Worm (Caenorhabditis elegans) whole organism, young adult: Measurements from ENCODE around the gene evl-18.

Experiments
- D2030.7 ChIP-seq: fragments of 200-800 bp; sonication (Bioruptor generic); IDR thresholded peaks from 2 replicates; pipeline ENCODE4 v1.3.6; 2022; ENCODE audit warnings: missing genetic modification reagents, missing genetic modification characterization, missing compliant biosample characterization
- F22D6.2 ChIP-seq: sonication (generic microtip); optimal IDR thresholded peaks from 2 replicates; lab custom pipeline; 2016; ENCODE audit warnings: mild to moderate bottlenecking, missing genetic modification characterization, missing compliant biosample characterization
- F33H1.4 ChIP-seq: fragments of 200-800 bp; sonication (Bioruptor generic); IDR thresholded peaks from 2 replicates; pipeline ENCODE4 v1.3.6; 2022; ENCODE audit warnings: missing genetic modification reagents, missing genetic modification characterization, missing compliant biosample characterization
- F55B11.4 ChIP-seq: sonication (generic microtip); optimal IDR thresholded peaks from 2 replicates; lab custom pipeline; 2016; ENCODE audit warnings: missing compliant biosample characterization, missing genetic modification characterization, borderline replicate concordance; ENCODE audit not compliant: insufficient read depth
- Y79H2A.3 ChIP-seq: fragments of 200-800 bp; sonication (Bioruptor generic); conservative IDR thresholded peaks from 2 replicates; pipeline ENCODE4 v1.3.6; 2022; ENCODE audit warnings: missing genetic modification reagents, missing genetic modification characterization, missing compliant biosample characterization
- akir-1 ChIP-seq: fragments of 200-800 bp; sonication (Bioruptor generic); optimal IDR thresholded peaks from 2 replicates; lab custom pipeline; 2018; ENCODE audit warnings: mild to moderate bottlenecking, missing genetic modification characterization, moderate library complexity, missing compliant biosample characterization
- ama-1 ChIP-seq, 3 experiments: fragments of 150-350 bp in 1 of 3; sonication (generic microtip) in 2 of 3; optimal IDR thresholded peaks; 2 replicates each; lab custom pipeline; 2014 to 2018; ENCODE audit warnings: missing biosample characterization in 2 of 3, missing genetic modification characterization in 2 of 3, missing genetic modification reagents in 2 of 3
- aptf-2 ChIP-seq: fragments of 200-800 bp; sonication (Bioruptor generic); conservative IDR thresholded peaks from 2 replicates; pipeline ENCODE4 v1.3.6; 2022; ENCODE audit warnings: missing genetic modification reagents, missing genetic modification characterization, missing compliant biosample characterization
- aptf-3 ChIP-seq: fragments of 200-800 bp; sonication (Bioruptor generic); IDR thresholded peaks from 2 replicates; pipeline ENCODE4 v1.3.6; 2022; ENCODE audit warnings: missing genetic modification characterization, missing compliant biosample characterization
- attf-5 ChIP-seq: fragments of 200-800 bp; sonication (Bioruptor generic); optimal IDR thresholded peaks from 2 replicates; lab custom pipeline; 2018; ENCODE audit warnings: mild to moderate bottlenecking, missing genetic modification characterization, missing compliant biosample characterization
- cebp-1 ChIP-seq, 2 experiments: fragments of 200-800 bp in 1 of 2; sonication (Bioruptor generic) in 1 of 2; sonication (generic microtip) in 1 of 2; IDR thresholded peaks in 1 of 2; optimal IDR thresholded peaks in 1 of 2; 2 replicates each; pipeline versions ENCODE4 v1.3.6 to Lab custom; 2017 to 2022; ENCODE audit warnings: missing compliant biosample characterization in 2 of 2, missing genetic modification characterization in 2 of 2, mild to moderate bottlenecking in 1 of 2, missing genetic modification reagents in 1 of 2, moderate library complexity in 1 of 2
- cebp-2 ChIP-seq: fragments of 200-800 bp; sonication (Bioruptor generic); IDR thresholded peaks from 2 replicates; pipeline ENCODE4 v1.3.6; 2022; ENCODE audit warnings: missing genetic modification characterization, missing compliant biosample characterization
- ceh-27 ChIP-seq: fragments of 200-800 bp; sonication (Bioruptor generic); optimal IDR thresholded peaks from 2 replicates; lab custom pipeline; 2018; ENCODE audit warnings: mild to moderate bottlenecking, missing genetic modification characterization, moderate library complexity, missing compliant biosample characterization
- chd-7 ChIP-seq: sonication (generic microtip); optimal IDR thresholded peaks from 2 replicates; lab custom pipeline; 2016; ENCODE audit warnings: mild to moderate bottlenecking, missing genetic modification characterization, moderate library complexity, missing compliant biosample characterization
- dpl-1 ChIP-seq: fragments of 150-350 bp; optimal IDR thresholded peaks from 2 replicates; lab custom pipeline; 2014; ENCODE audit warnings: missing biosample characterization, missing genetic modification reagents, missing genetic modification characterization
- egl-18 ChIP-seq: fragments of 200-800 bp; sonication (Bioruptor generic); IDR thresholded peaks from 2 replicates; pipeline ENCODE4 v1.3.6; 2022; ENCODE audit warnings: missing genetic modification reagents, missing genetic modification characterization, missing compliant biosample characterization
- hlh-12 ChIP-seq: sonication (generic microtip); optimal IDR thresholded peaks from 2 replicates; lab custom pipeline; 2016; ENCODE audit warnings: missing genetic modification characterization, missing compliant biosample characterization
- hmg-1.2 ChIP-seq: fragments of 200-800 bp; sonication (Bioruptor generic); IDR thresholded peaks from 2 replicates; pipeline ENCODE4 v1.3.6; 2022; ENCODE audit warnings: missing genetic modification reagents, missing genetic modification characterization, missing compliant biosample characterization
- lag-1 ChIP-seq: fragments of 200-800 bp; sonication (Bioruptor generic); IDR thresholded peaks from 2 replicates; pipeline ENCODE4 v1.3.6; 2022; ENCODE audit warnings: missing genetic modification reagents, missing genetic modification characterization, missing compliant biosample characterization
- let-607 ChIP-seq, 2 experiments: fragments of 200-800 bp in 1 of 2; sonication (Bioruptor generic) in 1 of 2; sonication (generic microtip) in 1 of 2; optimal IDR thresholded peaks; 2 replicates each; lab custom pipeline; 2016 to 2018; ENCODE audit warnings: mild to moderate bottlenecking in 2 of 2, missing compliant biosample characterization in 2 of 2, missing genetic modification characterization in 2 of 2, moderate library complexity in 2 of 2, missing genotype in 1 of 2
- lin-26 ChIP-seq: fragments of 200-800 bp; sonication (Bioruptor generic); IDR thresholded peaks from 2 replicates; pipeline ENCODE4 v1.3.6; 2022; ENCODE audit warnings: missing genetic modification reagents, missing genetic modification characterization, missing compliant biosample characterization
- lin-35 ChIP-seq, 3 experiments: fragments of 150-350 bp in 2 of 3; sonication (generic microtip) in 1 of 3; optimal IDR thresholded peaks; 2 replicates each; lab custom pipeline; 2014 to 2018; ENCODE audit warnings: missing biosample characterization in 3 of 3, missing genetic modification characterization in 3 of 3, missing genetic modification reagents in 3 of 3
- lin-40 ChIP-seq: sonication (generic microtip); optimal IDR thresholded peaks from 2 replicates; lab custom pipeline; 2016; ENCODE audit warnings: missing genetic modification characterization, mild to moderate bottlenecking, missing compliant biosample characterization, missing genotype, missing genetic modification reagents
- madf-3 ChIP-seq: fragments of 200-800 bp; sonication (Bioruptor generic); IDR thresholded peaks from 2 replicates; pipeline ENCODE4 v1.3.6; 2022; ENCODE audit warnings: missing genetic modification reagents, missing genetic modification characterization, missing compliant biosample characterization
- madf-6 ChIP-seq: fragments of 200-800 bp; sonication (Bioruptor generic); IDR thresholded peaks from 2 replicates; pipeline ENCODE4 v1.3.6; 2022; ENCODE audit warnings: missing genetic modification reagents, missing genetic modification characterization, missing compliant biosample characterization
- nfya-1 ChIP-seq: sonication (generic microtip); optimal IDR thresholded peaks from 2 replicates; lab custom pipeline; 2017; ENCODE audit warnings: antibody characterized with exemption, missing compliant biosample characterization, missing genetic modification characterization, borderline replicate concordance; ENCODE audit not compliant: insufficient read depth
- nhr-27 ChIP-seq: fragments of 200-800 bp; sonication (Bioruptor generic); optimal IDR thresholded peaks from 2 replicates; lab custom pipeline; 2018; ENCODE audit warnings: mild to moderate bottlenecking, missing genetic modification characterization, moderate library complexity, missing compliant biosample characterization
- nhr-80 ChIP-seq: sonication (generic microtip); optimal IDR thresholded peaks from 2 replicates; lab custom pipeline; 2016; ENCODE audit warnings: missing genetic modification characterization, missing compliant biosample characterization
- nhr-90 ChIP-seq: sonication (generic microtip); optimal IDR thresholded peaks from 2 replicates; lab custom pipeline; 2016; ENCODE audit warnings: missing genotype, mild to moderate bottlenecking, missing genetic modification characterization, missing compliant biosample characterization
- pha-4 ChIP-seq: fragments of 150-350 bp; sonication (generic microtip); optimal IDR thresholded peaks from 2 replicates; lab custom pipeline; 2014; ENCODE audit warnings: missing biosample characterization, missing genetic modification reagents, missing genetic modification characterization
- rcor-1 ChIP-seq: fragments of 200-800 bp; sonication (Bioruptor generic); IDR thresholded peaks from 2 replicates; pipeline ENCODE4 v1.3.6; 2022; ENCODE audit warnings: missing genetic modification reagents, missing genetic modification characterization, missing compliant biosample characterization
- rpc-1 ChIP-seq, 2 experiments: fragments of 150-350 bp in 1 of 2; sonication (generic microtip) in 1 of 2; optimal IDR thresholded peaks; 2 replicates each; lab custom pipeline; 2014 to 2018; ENCODE audit warnings: missing biosample characterization in 1 of 2, missing genetic modification characterization in 1 of 2, missing genetic modification reagents in 1 of 2, missing genotype in 1 of 2
- snpc-1.3 ChIP-seq: sonication (generic microtip); optimal IDR thresholded peaks from 2 replicates; lab custom pipeline; 2017; ENCODE audit warnings: missing genetic modification characterization, mild to moderate bottlenecking, missing compliant biosample characterization, antibody characterized with exemption, moderate library complexity, missing genotype, missing genetic modification reagents; ENCODE audit not compliant: insufficient read depth
- snpc-3.4 ChIP-seq: sonication (generic microtip); optimal IDR thresholded peaks from 2 replicates; lab custom pipeline; 2017; ENCODE audit warnings: missing genetic modification characterization, mild to moderate bottlenecking, missing compliant biosample characterization, antibody characterized with exemption, moderate library complexity, missing genotype, missing genetic modification reagents
- snpc-4 ChIP-seq, 5 experiments: fragments of 150-350 bp in 1 of 5; sonication (generic microtip) in 4 of 5; optimal IDR thresholded peaks; 2 replicates each; lab custom pipeline; 2014 to 2018; ENCODE audit warnings: missing genetic modification characterization in 5 of 5, missing biosample characterization in 3 of 5, antibody characterized with exemption in 2 of 5, mild to moderate bottlenecking in 2 of 5, missing compliant biosample characterization in 2 of 5, missing genotype in 2 of 5, moderate library complexity in 2 of 5, missing genetic modification reagents in 1 of 5
- sptf-2 ChIP-seq: fragments of 200-800 bp; sonication (Bioruptor generic); optimal IDR thresholded peaks from 2 replicates; lab custom pipeline; 2018; ENCODE audit warnings: mild to moderate bottlenecking, missing genetic modification characterization, missing compliant biosample characterization
- tlf-1 ChIP-seq: fragments of 200-800 bp; sonication (Bioruptor generic); optimal IDR thresholded peaks from 2 replicates; lab custom pipeline; 2018; ENCODE audit warnings: mild to moderate bottlenecking, missing genetic modification characterization, missing compliant biosample characterization
- ztf-26 ChIP-seq: sonication (generic microtip); optimal IDR thresholded peaks from 2 replicates; lab custom pipeline; 2017; ENCODE audit warnings: missing genetic modification characterization, missing compliant biosample characterization

evl-18 gene

ce11 chrIII:3709030-3709429 is 25.8 kb downstream of the evl-18 start, which contains the start of gene alkb-8:
Gene alkb-8 (plus strand): TSS chrIII:3709330.
- TF ChIP-seq nhr-27 (tag; lab: Kevin White, UChicago), result no peak
- 0 out of 2 replicates have a peak, but pooled peaks have one; percentile 13 for TF ChIP-seq D2030.7 (GFP tag; lab: Robert Waterston, UW)

ce11 chrIII:3706586-3706985 is 28.3 kb downstream of the evl-18 start, which contains the start of gene dph-1:
Gene dph-1 (plus strand): TSS chrIII:3706886.
- TF ChIP-seq F22D6.2 (tag; lab: Kevin White, UChicago) (no peak), ztf-26 (tag; lab: Kevin White, UChicago) (no peak), cebp-2 (no peak), chd-7 (tag; lab: Kevin White, UChicago) (no peak), nfya-1 (no peak), ama-1 (optimal IDR thresholded peaks at IDR 0.05; lab: Kevin White, UChicago) (no peak), ama-1 (GFP tag; optimal IDR thresholded peaks at IDR 0.05; lab: Kevin White, UChicago) (no peak), F55B11.4 (tag; lab: Kevin White, UChicago) (no peak), akir-1 (no peak), rpc-1 (optimal IDR thresholded peaks at IDR 0.05; lab: Kevin White, UChicago) (no peak), rpc-1 (tag; optimal IDR thresholded peaks at IDR 0.05; lab: Kevin White, UChicago) (no peak), ceh-27 (no peak), nhr-90 (tag; lab: Kevin White, UChicago) (no peak), lag-1 (GFP tag; lab: Robert Waterston, UW) (no peak), hlh-12 (tag; lab: Kevin White, UChicago) (no peak), egl-18 (GFP tag; lab: Robert Waterston, UW) (no peak), aptf-3 (GFP tag; lab: Robert Waterston, UW) (no peak), Y79H2A.3 (GFP tag; lab: Robert Waterston, UW) (no peak), pha-4 (tag; lab: Kevin White, UChicago) (no peak)

ce11 chrIII:3704967-3705366 is 29.9 kb downstream of the evl-18 start, which contains the start of gene wdr-5.1:
Gene wdr-5.1 (plus strand): TSS chrIII:3705285.
- TF ChIP-seq F33H1.4 (peak; percentile 15; the same call in 1 of the 2 replicates), snpc-1.3 (no peak), akir-1 (no peak), lin-26 (no peak), cebp-2 (no peak), dpl-1 (no peak), let-607 (tag; optimal IDR thresholded peaks at IDR 0.05; lab: Kevin White, UChicago) (peak in 1 of 2 experiments; percentile 7), cebp-1 (GFP tag; IDR thresholded peaks at IDR 0.05; lab: Robert Waterston, UW) (no peak), cebp-1 (tag; optimal IDR thresholded peaks at IDR 0.05; lab: Kevin White, UChicago) (peak; percentile 50), madf-3 (GFP tag; lab: Robert Waterston, UW) (no peak), ama-1 (optimal IDR thresholded peaks at IDR 0.05; lab: Kevin White, UChicago) (peak; percentile 45), ama-1 (GFP tag; optimal IDR thresholded peaks at IDR 0.05; lab: Kevin White, UChicago) (no peak), madf-6 (GFP tag; lab: Robert Waterston, UW) (no peak), sptf-2 (GFP tag; lab: Kevin White, UChicago) (no peak), snpc-3.4 (tag; lab: Kevin White, UChicago) (peak; percentile 26), aptf-2 (GFP tag; lab: Robert Waterston, UW) (no peak)

ce11 chrIII:3703397-3703796 is 31.4 kb downstream of the evl-18 start, which contains the start of gene C14B1.3:
Gene C14B1.3 (plus strand): TSS chrIII:3703564.
- no peak for TF ChIP-seq madf-6 (GFP tag; lab: Robert Waterston, UW)
- peak; percentile 12 for TF ChIP-seq lin-40
- peak; percentile 80 for TF ChIP-seq attf-5
- no peak for TF ChIP-seq aptf-2 (GFP tag; lab: Robert Waterston, UW)
- no peak for TF ChIP-seq egl-18 (GFP tag; lab: Robert Waterston, UW)
- peak; percentile 28; the same call in 1 of the 2 replicates for TF ChIP-seq hmg-1.2 (GFP tag; lab: Robert Waterston, UW)
- no peak for TF ChIP-seq tlf-1 (GFP tag; lab: Kevin White, UChicago)
- peak; percentile 23 for TF ChIP-seq nhr-80 (tag; lab: Kevin White, UChicago)
- TF ChIP-seq rcor-1 (GFP tag; lab: Robert Waterston, UW), result no peak
- peak; percentile 98 for TF ChIP-seq cebp-1 (GFP tag; IDR thresholded peaks at IDR 0.05; lab: Robert Waterston, UW)
- peak; percentile 99 for TF ChIP-seq cebp-1 (tag; optimal IDR thresholded peaks at IDR 0.05; lab: Kevin White, UChicago)
- peak in 1 of 3 experiments; percentile 13 for TF ChIP-seq lin-35 (GFP tag; optimal IDR thresholded peaks at IDR 0.05; lab: Kevin White, UChicago)
- TF ChIP-seq let-607 (tag; optimal IDR thresholded peaks at IDR 0.05; lab: Kevin White, UChicago), result peak in 1 of 2 experiments; percentile 75
- TF ChIP-seq ama-1 (optimal IDR thresholded peaks at IDR 0.05; lab: Kevin White, UChicago), result peak; percentile 39
- no peak for TF ChIP-seq ama-1 (GFP tag; optimal IDR thresholded peaks at IDR 0.05; lab: Kevin White, UChicago)
- TF ChIP-seq snpc-4 (GFP tag; optimal IDR thresholded peaks at IDR 0.05; lab: Kevin White, UChicago), result no peak
- TF ChIP-seq snpc-4 (tag; optimal IDR thresholded peaks at IDR 0.05; lab: Kevin White, UChicago), result peak in 2 of 4 experiments; percentile 22 to 34
